Fruit fly (Drosophila melanogaster) whole organism, embryonic: ENCODE data around the gene CG10413.

ENCODE experiments used
- Aef1 ChIP-seq: fragments of 200-800 bp; sonication (Bioruptor generic); IDR thresholded peaks from 3 replicates; pipeline ENCODE4 v1.3.6; 2022; ENCODE audit warnings: missing biosample characterization, missing genetic modification characterization
- B-H2 ChIP-seq: fragments of 200-800 bp; sonication (Bioruptor generic); optimal IDR thresholded peaks from 2 replicates; lab custom pipeline; 2018; ENCODE audit warnings: missing biosample characterization, mild to moderate bottlenecking, missing genetic modification characterization
- Bgb ChIP-seq: fragments of 200-800 bp; sonication (Bioruptor generic); IDR thresholded peaks from 2 replicates; pipeline ENCODE4 v1.3.6; 2022; ENCODE audit warnings: missing biosample characterization, missing genetic modification characterization; ENCODE audit not compliant: partially characterized antibody
- CG10654 ChIP-seq: fragments of 200-800 bp; sonication (Bioruptor generic); optimal IDR thresholded peaks from 2 replicates; lab custom pipeline; 2016; ENCODE audit warnings: missing biosample characterization, missing genetic modification characterization
- CG10979 ChIP-seq: fragments of 200-800 bp; sonication (Bioruptor generic); optimal IDR thresholded peaks from 2 replicates; lab custom pipeline; 2018; ENCODE audit warnings: missing biosample characterization, mild to moderate bottlenecking, missing genetic modification characterization, moderate library complexity
- CG11093 ChIP-seq: fragments of 200-800 bp; sonication (Bioruptor generic); IDR thresholded peaks from 3 replicates; pipeline ENCODE4 v1.3.6; 2022; ENCODE audit warnings: missing biosample characterization, missing genetic modification characterization
- CG12155 ChIP-seq: fragments of 200-800 bp; sonication (Bioruptor generic); optimal IDR thresholded peaks from 3 replicates; lab custom pipeline; 2016; ENCODE audit warnings: missing biosample characterization, missing genetic modification characterization
- CG12391 ChIP-seq: fragments of 200-800 bp; sonication (Bioruptor generic); optimal IDR thresholded peaks from 3 replicates; lab custom pipeline; 2018; ENCODE audit warnings: missing biosample characterization, mild to moderate bottlenecking, missing genetic modification characterization, moderate library complexity
- CG13123 ChIP-seq: fragments of 200-800 bp; sonication (Bioruptor generic); optimal IDR thresholded peaks from 2 replicates; lab custom pipeline; 2016; ENCODE audit warnings: missing biosample characterization, missing genetic modification characterization
- CG16863 ChIP-seq: fragments of 200-800 bp; sonication (Bioruptor generic); optimal IDR thresholded peaks from 3 replicates; lab custom pipeline; 2016; ENCODE audit warnings: missing biosample characterization, missing genetic modification characterization
- CG17186 ChIP-seq: fragments of 200-800 bp; sonication (Bioruptor generic); optimal IDR thresholded peaks from 3 replicates; lab custom pipeline; 2017; ENCODE audit warnings: missing biosample characterization, missing genetic modification reagents, missing genetic modification characterization
- CG18011 ChIP-seq: fragments of 200-800 bp; sonication (Bioruptor generic); optimal IDR thresholded peaks from 2 replicates; lab custom pipeline; 2017; ENCODE audit warnings: missing biosample characterization, missing genetic modification characterization, mild to moderate bottlenecking, moderate library complexity, missing genotype
- CG2129 ChIP-seq: fragments of 200-800 bp; sonication (Bioruptor generic); IDR thresholded peaks from 2 replicates; pipeline ENCODE4 v1.3.6; 2022; ENCODE audit warnings: missing biosample characterization, missing genetic modification characterization; ENCODE audit not compliant: partially characterized antibody
- CG3163 ChIP-seq: fragments of 200-800 bp; sonication (Bioruptor generic); optimal IDR thresholded peaks from 3 replicates; lab custom pipeline; 2016; ENCODE audit warnings: missing biosample characterization, missing genetic modification characterization
- CG32532 ChIP-seq: fragments of 200-800 bp; sonication (Bioruptor generic); IDR thresholded peaks from 2 replicates; pipeline ENCODE4 v1.3.6; 2022; ENCODE audit warnings: missing biosample characterization, missing genetic modification characterization
- CG32767 ChIP-seq: fragments of 200-800 bp; sonication (Bioruptor generic); IDR thresholded peaks from 2 replicates; pipeline ENCODE4 v1.3.6; 2022; ENCODE audit warnings: missing biosample characterization, missing genetic modification characterization
- CG5245 ChIP-seq: fragments of 200-800 bp; sonication (Bioruptor generic); optimal IDR thresholded peaks from 3 replicates; lab custom pipeline; 2016; ENCODE audit warnings: missing biosample characterization, missing genetic modification characterization
- CG7372 ChIP-seq: fragments of 200-800 bp; sonication (Bioruptor generic); IDR thresholded peaks from 2 replicates; pipeline ENCODE4 v1.3.6; 2022; ENCODE audit warnings: missing biosample characterization, missing genetic modification characterization
- CG8359 ChIP-seq: fragments of 200-800 bp; sonication (Bioruptor generic); optimal IDR thresholded peaks from 2 replicates; lab custom pipeline; 2017; ENCODE audit warnings: missing biosample characterization, mild to moderate bottlenecking, missing genetic modification characterization, borderline replicate concordance
- CoRest ChIP-seq: fragments of 200-800 bp; sonication (Bioruptor generic); optimal IDR thresholded peaks from 3 replicates; lab custom pipeline; 2018; ENCODE audit warnings: missing biosample characterization, mild to moderate bottlenecking, missing genetic modification characterization, moderate library complexity
- GATAe ChIP-seq: fragments of 200-800 bp; sonication (Bioruptor generic); conservative IDR thresholded peaks from 2 replicates; pipeline ENCODE4 v1.3.6; 2022; ENCODE audit warnings: missing biosample characterization, missing genetic modification characterization
- HLH54F ChIP-seq: fragments of 200-800 bp; sonication (Bioruptor generic); optimal IDR thresholded peaks from 3 replicates; lab custom pipeline; 2016; ENCODE audit warnings: missing biosample characterization, missing genetic modification characterization
- Hmx ChIP-seq: fragments of 200-800 bp; sonication (Bioruptor generic); optimal IDR thresholded peaks from 2 replicates; lab custom pipeline; 2016; ENCODE audit warnings: missing biosample characterization, missing genetic modification characterization
- Kr ChIP-seq: fragments of 200-800 bp; sonication (Bioruptor generic); optimal IDR thresholded peaks from 2 replicates; lab custom pipeline; 2017; ENCODE audit warnings: missing biosample characterization, mild to moderate bottlenecking, missing genetic modification characterization
- Meics ChIP-seq: fragments of 200-800 bp; sonication (Bioruptor generic); optimal IDR thresholded peaks from 2 replicates; lab custom pipeline; 2017; ENCODE audit warnings: missing biosample characterization, mild to moderate bottlenecking, missing genetic modification characterization
- Nf-YC ChIP-seq: fragments of 200-800 bp; optimal IDR thresholded peaks from 3 replicates; lab custom pipeline; 2019; ENCODE audit warnings: missing biosample characterization, mild to moderate bottlenecking, missing genetic modification characterization, moderate library complexity
- Sry-δ ChIP-seq: fragments of 200-800 bp; sonication (Bioruptor generic); optimal IDR thresholded peaks from 2 replicates; lab custom pipeline; 2016; ENCODE audit warnings: missing biosample characterization, missing genetic modification characterization
- Tbp ChIP-seq: fragments of >200 bp; optimal IDR thresholded peaks from 2 replicates; lab custom pipeline; 2018; ENCODE audit warnings: missing biosample characterization, missing genetic modification characterization
- ac ChIP-seq: fragments of 200-800 bp; sonication (Bioruptor generic); optimal IDR thresholded peaks from 3 replicates; lab custom pipeline; 2017; ENCODE audit warnings: missing biosample characterization, mild to moderate bottlenecking, missing genetic modification characterization
- aop ChIP-seq: fragments of 200-800 bp; sonication (Bioruptor generic); IDR thresholded peaks from 2 replicates; pipeline ENCODE4 v1.3.6; 2022; ENCODE audit warnings: missing biosample characterization, missing genetic modification characterization
- btn ChIP-seq: fragments of 200-800 bp; sonication (Bioruptor generic); optimal IDR thresholded peaks from 2 replicates; lab custom pipeline; 2016; ENCODE audit warnings: missing biosample characterization, missing genetic modification characterization
- cg ChIP-seq: fragments of 200-800 bp; sonication (Bioruptor generic); optimal IDR thresholded peaks from 3 replicates; lab custom pipeline; 2019; ENCODE audit warnings: missing biosample characterization, mild to moderate bottlenecking, missing genetic modification characterization, moderate library complexity
- dm ChIP-seq: fragments of 200-800 bp; sonication (Bioruptor generic); optimal IDR thresholded peaks from 3 replicates; lab custom pipeline; 2016; ENCODE audit warnings: missing biosample characterization, missing genetic modification characterization
- gce ChIP-seq: fragments of 200-800 bp; sonication (Bioruptor generic); IDR thresholded peaks from 3 replicates; pipeline ENCODE4 v1.3.6; 2022; ENCODE audit warnings: missing biosample characterization, missing genetic modification characterization
- jumu ChIP-seq: fragments of 200-800 bp; sonication (Bioruptor generic); optimal IDR thresholded peaks from 3 replicates; lab custom pipeline; 2016; ENCODE audit warnings: missing biosample characterization, missing genetic modification characterization
- lilli ChIP-seq: fragments of 200-800 bp; sonication (Bioruptor generic); optimal IDR thresholded peaks from 3 replicates; lab custom pipeline; 2016; ENCODE audit warnings: missing biosample characterization, missing genetic modification characterization
- nerfin-2 ChIP-seq: fragments of 200-800 bp; sonication (Bioruptor generic); IDR thresholded peaks from 2 replicates; pipeline ENCODE4 v1.3.6; 2022; ENCODE audit warnings: missing biosample characterization, missing genetic modification characterization; ENCODE audit not compliant: partially characterized antibody
- pita ChIP-seq: fragments of 200-800 bp; sonication (Bioruptor generic); optimal IDR thresholded peaks from 2 replicates; lab custom pipeline; 2017; ENCODE audit warnings: missing biosample characterization, mild to moderate bottlenecking, missing genetic modification characterization
- pnt ChIP-seq: fragments of 200-800 bp; sonication (Bioruptor generic); optimal IDR thresholded peaks from 3 replicates; lab custom pipeline; 2016; ENCODE audit warnings: missing biosample characterization, missing genetic modification characterization
- pros ChIP-seq: fragments of 200-800 bp; sonication (Bioruptor generic); optimal IDR thresholded peaks from 3 replicates; lab custom pipeline; 2019; ENCODE audit warnings: missing biosample characterization, mild to moderate bottlenecking, missing genetic modification characterization, moderate library complexity
- repo ChIP-seq: fragments of 200-800 bp; sonication (Bioruptor generic); optimal IDR thresholded peaks from 2 replicates; lab custom pipeline; 2016; ENCODE audit warnings: missing biosample characterization, missing genetic modification characterization
- sc ChIP-seq, 3 experiments: fragments of >200 bp in 2 of 3; fragments of 200-800 bp in 1 of 3; sonication (Bioruptor generic) in 1 of 3; optimal IDR thresholded peaks; 2 replicates in 2 of 3; 3 replicates in 1 of 3; lab custom pipeline; 2017; ENCODE audit warnings: mild to moderate bottlenecking in 1 of 3, missing biosample characterization in 1 of 3, missing genetic modification characterization in 1 of 3, missing genetic modification reagents in 1 of 3
- schlank ChIP-seq: fragments of 200-800 bp; sonication (Bioruptor generic); optimal IDR thresholded peaks from 2 replicates; lab custom pipeline; 2018; ENCODE audit warnings: missing biosample characterization, mild to moderate bottlenecking, missing genetic modification characterization
- slp2 ChIP-seq: fragments of 200-800 bp; sonication (Bioruptor generic); optimal IDR thresholded peaks from 2 replicates; lab custom pipeline; 2016; ENCODE audit warnings: missing biosample characterization, missing genetic modification characterization
- trem ChIP-seq: fragments of 200-800 bp; optimal IDR thresholded peaks from 3 replicates; lab custom pipeline; 2019; ENCODE audit warnings: missing biosample characterization, mild to moderate bottlenecking, missing genetic modification characterization, moderate library complexity
- trh ChIP-seq: fragments of 200-800 bp; sonication (Bioruptor generic); optimal IDR thresholded peaks from 2 replicates; lab custom pipeline; 2016; ENCODE audit warnings: missing biosample characterization, missing genetic modification characterization
- unpg ChIP-seq: fragments of 200-800 bp; sonication (Bioruptor generic); optimal IDR thresholded peaks from 3 replicates; lab custom pipeline; 2018; ENCODE audit warnings: missing biosample characterization, mild to moderate bottlenecking, missing genetic modification characterization, moderate library complexity
- zfh2 ChIP-seq: fragments of 200-800 bp; sonication (Bioruptor generic); optimal IDR thresholded peaks from 2 replicates; lab custom pipeline; 2016; ENCODE audit warnings: missing biosample characterization, missing genetic modification characterization

CG10413 gene

DNA sequence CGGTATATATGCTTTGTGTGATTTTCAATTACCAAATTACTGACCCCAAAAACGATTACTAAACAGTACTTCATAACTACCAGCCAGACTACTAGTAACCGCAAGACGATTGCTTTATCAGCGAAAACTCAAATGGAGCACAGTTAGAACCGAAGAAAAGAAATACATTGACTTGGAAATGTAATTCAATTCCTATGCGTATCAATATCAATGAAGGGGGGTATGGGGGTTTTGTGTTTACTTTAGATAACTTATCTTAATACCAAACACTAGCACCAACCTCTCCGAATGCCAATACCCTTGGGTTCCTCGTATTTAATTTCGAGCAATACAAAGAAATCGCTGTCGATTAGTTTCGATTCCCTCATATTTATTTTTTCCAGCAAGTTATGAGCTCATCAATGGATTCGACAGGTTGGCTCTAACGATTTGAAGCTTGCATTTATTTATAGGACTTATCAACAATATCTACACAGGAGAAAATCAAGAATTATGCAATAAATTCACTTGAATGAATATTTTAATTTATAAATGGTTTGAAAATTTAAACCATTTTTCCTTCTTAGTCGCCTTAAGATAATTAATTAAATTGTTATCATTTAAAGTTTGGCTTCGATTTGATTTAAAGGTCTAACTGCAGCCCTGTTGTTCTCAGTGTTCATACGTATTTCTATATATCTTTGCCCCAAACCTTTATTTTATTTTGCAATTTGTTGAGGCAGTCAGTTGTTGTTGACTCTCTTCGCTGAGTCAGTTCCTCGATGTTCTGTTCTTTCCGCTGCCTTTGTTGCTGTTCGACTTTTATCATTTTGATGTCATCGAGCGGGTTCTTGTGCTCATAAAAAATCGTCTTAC lies 16.5 kb upstream of the CG10413 start (continued):
- TF ChIP-seq cg (no peak), CG12155 (peak; percentile 71), Bgb (GFP tag; lab: Robert Waterston, UW) (no peak), CG5245 (GFP tag; lab: Kevin White, UChicago) (peak; percentile 71), btn (GFP tag; lab: Kevin White, UChicago) (peak; percentile 18), trem (tag; lab: Kevin White, UChicago) (peak; percentile 56), CG7372 (GFP tag; lab: Robert Waterston, UW) (peak; percentile 75), aop (GFP tag; lab: Robert Waterston, UW) (0 out of 2 replicates have a peak, but pooled peaks have one; percentile 37), pita (GFP tag; lab: Kevin White, UChicago) (no peak), Nf-YC (peak; percentile 50), Kr (GFP tag; lab: Kevin White, UChicago) (no peak), CG16863 (GFP tag; lab: Kevin White, UChicago) (peak; percentile 61), jumu (no peak), Tbp (GFP tag; lab: Kevin White, UChicago) (no peak), Meics (GFP tag; lab: Kevin White, UChicago) (peak; percentile 85), CG3163 (GFP tag; lab: Kevin White, UChicago) (no peak), CG12391 (tag; lab: Kevin White, UChicago) (peak; percentile 85), Sry-δ (peak; percentile 20), CG10654 (GFP tag; lab: Kevin White, UChicago) (peak; percentile 58), CG13123 (GFP tag; lab: Kevin White, UChicago) (peak; percentile 48), HLH54F (GFP tag; lab: Kevin White, UChicago) (peak; percentile 48), B-H2 (GFP tag; lab: Kevin White, UChicago) (peak; percentile 35), CG11093 (GFP tag; lab: Robert Waterston, UW) (0 out of 3 replicates have a peak, but pooled peaks have one; percentile 40), ac (GFP tag; lab: Kevin White, UChicago) (no peak), CG32532 (GFP tag; lab: Robert Waterston, UW) (peak; percentile 82), dm (GFP tag; lab: Kevin White, UChicago) (peak; percentile 3), trh (GFP tag; lab: Kevin White, UChicago) (no peak), pros (GFP tag; lab: Kevin White, UChicago) (peak; percentile 9), schlank (tag; lab: Kevin White, UChicago) (peak; percentile 46), sc (optimal IDR thresholded peaks at IDR 0.05; lab: Kevin White, UChicago) (no peak), sc (GFP tag; optimal IDR thresholded peaks at IDR 0.05; lab: Kevin White, UChicago) (peak; percentile 50), pnt (GFP tag; lab: Kevin White, UChicago) (no peak), CG8359 (peak; percentile 60), slp2 (GFP tag; lab: Kevin White, UChicago) (no peak), lilli (GFP tag; lab: Kevin White, UChicago) (peak; percentile 78), zfh2 (peak; percentile 51), gce (GFP tag; lab: Robert Waterston, UW) (0 out of 3 replicates have a peak, but pooled peaks have one; percentile 39), Aef1 (GFP tag; lab: Robert Waterston, UW) (peak; percentile 64; the same call in 2 of the 3 replicates), CoRest (tag; lab: Kevin White, UChicago) (peak; percentile 88), nerfin-2 (GFP tag; lab: Robert Waterston, UW) (no peak), CG18011 (GFP tag; lab: Kevin White, UChicago) (peak; percentile 18), CG2129 (no peak), Hmx (GFP tag; lab: Kevin White, UChicago) (no peak), unpg (GFP tag; lab: Kevin White, UChicago) (peak; percentile 82), CG17186 (no peak), GATAe (GFP tag; lab: Robert Waterston, UW) (peak; percentile 88), CG10979 (tag; lab: Kevin White, UChicago) (peak; percentile 83), repo (GFP tag; lab: Kevin White, UChicago) (peak; percentile 16), CG32767 (GFP tag; lab: Robert Waterston, UW) (peak; percentile 69; the same call in 1 of the 2 replicates)
